Worm (Caenorhabditis elegans) whole organism, L4/young adult: Measurements from ENCODE around the gene K09A11.1.

Experiments used
- W03F9.2 ChIP-seq: fragments of 150-350 bp; optimal IDR thresholded peaks from 2 replicates; lab custom pipeline; 2014; ENCODE audit warnings: missing biosample characterization, missing genetic modification characterization
- dao-5 ChIP-seq: sonication (generic microtip); optimal IDR thresholded peaks from 2 replicates; lab custom pipeline; 2016; ENCODE audit warnings: missing genotype, missing genetic modification characterization, moderate library complexity, missing compliant biosample characterization
- him-1 ChIP-seq: sonication (generic microtip); optimal IDR thresholded peaks from 2 replicates; lab custom pipeline; 2016; ENCODE audit warnings: missing genotype, missing genetic modification reagents, missing genetic modification characterization, missing compliant biosample characterization

- TF ChIP-seq W03F9.2 (no peak), dao-5 (tag; lab: Kevin White, UChicago) (no peak), him-1 (tag; lab: Kevin White, UChicago) (no peak)
These were observed 10.3 kb upstream of the K09A11.1 start, which contains the start of gene nhr-32 for ce11 chrX:13251914-13252434.
